Fruit fly (Drosophila melanogaster) whole organism, prepupa: ENCODE measurements around the gene CG6678.

Experiments used
- CG11294 ChIP-seq: fragments of 200-800 bp; sonication (Bioruptor generic); IDR thresholded peaks from 2 replicates; pipeline ENCODE4 v1.3.6; 2022; ENCODE audit warnings: missing biosample characterization, missing genetic modification characterization
- CG11762 ChIP-seq: fragments of 200-800 bp; sonication (Bioruptor generic); optimal IDR thresholded peaks from 3 replicates; lab custom pipeline; 2016; ENCODE audit warnings: missing biosample characterization, missing genetic modification characterization; ENCODE audit not compliant: insufficient read depth
- CG11902 ChIP-seq: fragments of 200-800 bp; sonication (Bioruptor generic); optimal IDR thresholded peaks from 3 replicates; lab custom pipeline; 2016; ENCODE audit warnings: missing biosample characterization, missing genetic modification characterization
- CG15336 ChIP-seq: fragments of 200-800 bp; sonication (Bioruptor generic); IDR thresholded peaks from 2 replicates; pipeline ENCODE4 v1.3.6; 2022; ENCODE audit warnings: missing biosample characterization, missing genetic modification characterization
- CG1621 ChIP-seq: fragments of 200-800 bp; sonication (Bioruptor generic); optimal IDR thresholded peaks from 3 replicates; lab custom pipeline; 2018; ENCODE audit warnings: missing biosample characterization, mild to moderate bottlenecking, missing genetic modification characterization
- CG16779 ChIP-seq: fragments of 200-800 bp; sonication (Bioruptor generic); optimal IDR thresholded peaks from 3 replicates; lab custom pipeline; 2017; ENCODE audit warnings: missing biosample characterization, mild to moderate bottlenecking, missing genetic modification characterization
- CG31627 ChIP-seq: fragments of 200-800 bp; sonication (Bioruptor generic); optimal IDR thresholded peaks from 3 replicates; lab custom pipeline; 2016; ENCODE audit warnings: missing biosample characterization, missing genetic modification characterization
- CG32006 ChIP-seq: fragments of 200-800 bp; sonication (Bioruptor generic); optimal IDR thresholded peaks from 3 replicates; lab custom pipeline; 2017; ENCODE audit warnings: missing biosample characterization, mild to moderate bottlenecking, missing genetic modification characterization
- CG34406 ChIP-seq: fragments of 200-800 bp; sonication (Bioruptor generic); optimal IDR thresholded peaks from 3 replicates; lab custom pipeline; 2016; ENCODE audit warnings: missing biosample characterization, missing genetic modification characterization
- CG3919 ChIP-seq: fragments of 200-800 bp; sonication (Bioruptor generic); optimal IDR thresholded peaks from 3 replicates; lab custom pipeline; 2016; ENCODE audit warnings: missing biosample characterization, missing genetic modification characterization
- CG4318 ChIP-seq: fragments of 200-800 bp; sonication (Bioruptor generic); optimal IDR thresholded peaks from 3 replicates; lab custom pipeline; 2017; ENCODE audit warnings: missing biosample characterization, mild to moderate bottlenecking, missing genetic modification characterization
- CG6163 ChIP-seq: fragments of 200-800 bp; sonication (Bioruptor generic); IDR thresholded peaks from 3 replicates; pipeline ENCODE4 v1.3.6; 2022; ENCODE audit warnings: missing biosample characterization, missing genetic modification characterization
- CG6276 ChIP-seq: fragments of 200-800 bp; sonication (Bioruptor generic); optimal IDR thresholded peaks from 2 replicates; lab custom pipeline; 2017; ENCODE audit warnings: missing biosample characterization, mild to moderate bottlenecking, missing genetic modification characterization
- CG6808 ChIP-seq: fragments of 200-800 bp; sonication (Bioruptor generic); optimal IDR thresholded peaks from 3 replicates; lab custom pipeline; 2017; ENCODE audit warnings: missing biosample characterization, missing genetic modification characterization, mild to moderate bottlenecking, moderate library complexity, missing genetic modification reagents
- CG6854 ChIP-seq: fragments of 200-800 bp; sonication (Bioruptor generic); optimal IDR thresholded peaks from 2 replicates; lab custom pipeline; 2017; ENCODE audit warnings: missing biosample characterization, mild to moderate bottlenecking, missing genetic modification characterization
- CG7368 ChIP-seq: fragments of 200-800 bp; sonication (Bioruptor generic); optimal IDR thresholded peaks from 3 replicates; lab custom pipeline; 2016; ENCODE audit warnings: missing biosample characterization, missing genetic modification characterization
- CG8119 ChIP-seq: fragments of 200-800 bp; sonication (Bioruptor generic); IDR thresholded peaks from 3 replicates; pipeline ENCODE4 v1.3.6; 2022; ENCODE audit warnings: missing biosample characterization, missing genetic modification characterization
- Eip75B ChIP-seq: fragments of 200-800 bp; sonication (Bioruptor generic); optimal IDR thresholded peaks from 3 replicates; lab custom pipeline; 2016; ENCODE audit warnings: missing biosample characterization, missing genetic modification characterization
- Eip78C ChIP-seq: fragments of 200-800 bp; sonication (Bioruptor generic); peaks from one replicate; lab custom pipeline; 2016; ENCODE audit warnings: missing biosample characterization, missing genetic modification characterization
- Eip93F ChIP-seq: fragments of 200-800 bp; sonication (Bioruptor generic); optimal IDR thresholded peaks from 2 replicates; lab custom pipeline; 2016; ENCODE audit warnings: missing biosample characterization, mild to moderate bottlenecking, missing genetic modification characterization
- Ets96B ChIP-seq: fragments of 200-800 bp; optimal IDR thresholded peaks from 2 replicates; lab custom pipeline; 2019; ENCODE audit warnings: missing biosample characterization, mild to moderate bottlenecking, missing genetic modification characterization, moderate library complexity
- Gug ChIP-seq: fragments of 200-800 bp; sonication (Bioruptor generic); IDR thresholded peaks from 2 replicates; pipeline ENCODE4 v1.3.6; 2022; ENCODE audit warnings: missing biosample characterization, missing genetic modification characterization
- Hr38 ChIP-seq: sonication (Bioruptor generic); optimal IDR thresholded peaks from 2 replicates; lab custom pipeline; 2016; ENCODE audit warnings: missing biosample characterization, missing genetic modification characterization
- Hr39 ChIP-seq: fragments of 200-800 bp; sonication (Bioruptor generic); optimal IDR thresholded peaks from 2 replicates; lab custom pipeline; 2016; ENCODE audit warnings: missing biosample characterization, missing genetic modification characterization
- Hr4 ChIP-seq: fragments of 200-800 bp; sonication (Bioruptor generic); optimal IDR thresholded peaks from 3 replicates; lab custom pipeline; 2016; ENCODE audit warnings: missing biosample characterization, missing genetic modification characterization
- Met ChIP-seq: fragments of 200-800 bp; sonication (Bioruptor generic); optimal IDR thresholded peaks from 3 replicates; lab custom pipeline; 2016; ENCODE audit warnings: missing biosample characterization, missing genetic modification characterization
- OdsH ChIP-seq: fragments of 200-800 bp; sonication (Bioruptor generic); optimal IDR thresholded peaks from 3 replicates; lab custom pipeline; 2016; ENCODE audit warnings: missing biosample characterization, missing genetic modification characterization
- Smox ChIP-seq: fragments of 200-800 bp; sonication (Bioruptor generic); optimal IDR thresholded peaks from 3 replicates; lab custom pipeline; 2016; ENCODE audit warnings: missing biosample characterization, missing genetic modification characterization
- Sox102F ChIP-seq: fragments of 200-800 bp; sonication (Bioruptor generic); optimal IDR thresholded peaks from 2 replicates; lab custom pipeline; 2016; ENCODE audit warnings: missing biosample characterization, mild to moderate bottlenecking, missing genetic modification characterization
- acj6 ChIP-seq: fragments of 200-800 bp; sonication (Bioruptor generic); optimal IDR thresholded peaks from 3 replicates; lab custom pipeline; 2016; ENCODE audit warnings: missing biosample characterization, missing genetic modification characterization
- cyc ChIP-seq: fragments of 200-800 bp; sonication (Bioruptor generic); optimal IDR thresholded peaks from 3 replicates; lab custom pipeline; 2016; ENCODE audit warnings: missing biosample characterization, missing genetic modification characterization
- eg ChIP-seq: fragments of 200-800 bp; sonication (Bioruptor generic); IDR thresholded peaks from 3 replicates; pipeline ENCODE4 v1.3.6; 2022; ENCODE audit warnings: missing biosample characterization, missing genetic modification characterization
- esn ChIP-seq: fragments of 200-800 bp; sonication (Bioruptor generic); optimal IDR thresholded peaks from 2 replicates; lab custom pipeline; 2016; ENCODE audit warnings: missing biosample characterization, mild to moderate bottlenecking, missing genetic modification characterization, moderate library complexity
- fd59A ChIP-seq: fragments of 200-800 bp; sonication (Bioruptor generic); optimal IDR thresholded peaks from 2 replicates; lab custom pipeline; 2017; ENCODE audit warnings: missing biosample characterization, mild to moderate bottlenecking, missing genetic modification characterization, missing genetic modification reagents
- fkh ChIP-seq: fragments of 200-800 bp; sonication (Bioruptor generic); optimal IDR thresholded peaks from 3 replicates; lab custom pipeline; 2017; ENCODE audit warnings: missing biosample characterization, mild to moderate bottlenecking, missing genetic modification characterization, moderate library complexity
- lz ChIP-seq: fragments of 200-800 bp; sonication (Bioruptor generic); optimal IDR thresholded peaks from 3 replicates; lab custom pipeline; 2016; ENCODE audit warnings: missing biosample characterization, missing genetic modification characterization
- net ChIP-seq: fragments of 200-800 bp; sonication (Bioruptor generic); optimal IDR thresholded peaks from 3 replicates; lab custom pipeline; 2016; ENCODE audit warnings: missing biosample characterization, missing genetic modification characterization
- salr ChIP-seq, 2 experiments: fragments of 200-800 bp; sonication (Bioruptor generic); optimal IDR thresholded peaks; 3 replicates each; lab custom pipeline; 2016 to 2018; ENCODE audit warnings: missing biosample characterization in 2 of 2, missing genetic modification characterization in 2 of 2, mild to moderate bottlenecking in 1 of 2
- ss ChIP-seq, 2 experiments: fragments of 200-800 bp; sonication (Bioruptor generic); optimal IDR thresholded peaks; 2 replicates in 1 of 2; 3 replicates in 1 of 2; lab custom pipeline; 2017 to 2018; ENCODE audit warnings: mild to moderate bottlenecking in 2 of 2, missing biosample characterization in 2 of 2, missing genetic modification characterization in 2 of 2, moderate library complexity in 1 of 2
- svp ChIP-seq: fragments of 200-800 bp; sonication (Bioruptor generic); peaks from one replicate; lab custom pipeline; 2016; ENCODE audit warnings: missing biosample characterization, missing genetic modification characterization

CG6678 gene

DNA sequence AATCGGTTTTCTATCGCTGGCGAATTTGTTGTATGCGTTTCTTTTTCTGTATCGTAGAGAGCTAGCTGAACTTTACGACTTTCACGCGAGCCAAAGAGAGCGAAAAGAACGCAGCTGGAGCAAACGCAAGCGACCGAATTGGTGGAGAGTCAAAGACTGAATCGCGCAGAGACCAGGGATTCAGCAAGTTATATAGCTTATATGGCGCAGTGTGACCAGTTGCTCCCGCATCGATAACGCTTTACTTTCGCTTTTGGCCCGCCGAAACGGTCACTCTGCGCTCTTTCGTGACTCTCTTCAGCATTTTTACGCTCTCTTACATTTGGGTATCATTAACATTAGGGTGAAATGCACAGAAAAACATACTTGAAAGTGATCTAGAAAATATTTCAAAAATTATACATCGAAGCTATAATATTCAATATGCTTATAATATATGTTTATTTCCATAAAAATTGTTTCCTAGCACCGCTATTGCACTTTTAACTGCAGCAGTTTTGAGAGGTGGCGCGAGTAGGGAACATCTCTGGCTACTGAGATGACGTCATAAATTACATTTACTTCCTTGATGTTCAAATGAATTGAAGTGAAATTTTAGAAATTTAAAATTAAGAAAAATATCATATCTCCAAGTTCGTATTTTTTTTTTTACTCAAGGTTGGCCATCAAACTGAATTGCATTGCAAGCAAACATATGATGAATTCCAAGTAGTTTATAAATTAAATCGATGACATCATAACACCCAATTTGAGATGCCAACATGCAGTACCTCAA lies 30.5 kb upstream of the CG6678 start, which contains the start of gene glec (continued):
- TF ChIP-seq CG1621 (tag; lab: Kevin White, UChicago) (peak; percentile 31), salr (GFP tag; optimal IDR thresholded peaks at IDR 0.05; lab: Kevin White, UChicago) (peak in 1 of 2 experiments; percentile 58), Eip93F (GFP tag; lab: Kevin White, UChicago) (peak; percentile 59), lz (GFP tag; lab: Kevin White, UChicago) (peak; percentile 3), ss (GFP tag; optimal IDR thresholded peaks at IDR 0.05; lab: Kevin White, UChicago) (peak in 1 of 2 experiments; percentile 25), CG7368 (GFP tag; lab: Kevin White, UChicago) (no peak), Smox (peak; percentile 77), eg (peak; percentile 65), CG6808 (GFP tag; lab: Kevin White, UChicago) (no peak), CG16779 (tag; lab: Kevin White, UChicago) (peak; percentile 27), svp (GFP tag; lab: Kevin White, UChicago) (peak; percentile 84), CG3919 (GFP tag; lab: Kevin White, UChicago) (peak; percentile 44), OdsH (GFP tag; lab: Kevin White, UChicago) (peak; percentile 71), CG32006 (peak; percentile 60), CG31627 (GFP tag; lab: Kevin White, UChicago) (peak; percentile 26), CG15336 (GFP tag; lab: Robert Waterston, UW) (peak; percentile 44), Hr38 (no peak), Sox102F (GFP tag; lab: Kevin White, UChicago) (peak; percentile 82), CG11762 (GFP tag; lab: Kevin White, UChicago) (no peak), cyc (GFP tag; lab: Kevin White, UChicago) (no peak), CG8119 (peak; percentile 64), CG6854 (GFP tag; lab: Kevin White, UChicago) (peak; percentile 77), CG11294 (GFP tag; lab: Robert Waterston, UW) (no peak), Hr4 (GFP tag; lab: Kevin White, UChicago) (peak; percentile 69), Met (GFP tag; lab: Kevin White, UChicago) (peak; percentile 72), net (GFP tag; lab: Kevin White, UChicago) (peak; percentile 35), Ets96B (tag; lab: Kevin White, UChicago) (no peak), Gug (GFP tag; lab: Robert Waterston, UW) (no peak), Eip75B (peak; percentile 43), fd59A (GFP tag; lab: Kevin White, UChicago) (no peak)

DNA sequence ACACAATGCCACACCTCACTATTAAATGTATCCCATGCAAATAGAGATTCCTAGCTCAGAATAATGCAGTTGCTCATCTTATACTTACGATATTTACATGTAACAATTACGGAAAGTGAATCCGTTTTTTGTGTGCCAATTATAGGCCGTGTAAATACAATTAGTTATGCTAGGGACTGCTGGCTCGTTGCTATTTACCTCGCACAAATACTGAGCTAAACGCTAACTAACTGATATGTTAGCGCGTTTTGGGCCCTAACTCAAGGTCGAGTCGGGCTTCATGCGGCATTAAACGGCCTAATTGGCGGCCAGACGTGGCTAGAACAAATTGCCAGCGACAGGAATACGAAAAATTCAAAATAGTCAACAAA lies 30.0 kb upstream of the CG6678 start:
- TF ChIP-seq CG6163 (no peak), CG11902 (GFP tag; lab: Kevin White, UChicago) (no peak), CG6276 (GFP tag; lab: Kevin White, UChicago) (no peak), fkh (peak; percentile 52), CG11762 (GFP tag; lab: Kevin White, UChicago) (no peak)

DNA sequence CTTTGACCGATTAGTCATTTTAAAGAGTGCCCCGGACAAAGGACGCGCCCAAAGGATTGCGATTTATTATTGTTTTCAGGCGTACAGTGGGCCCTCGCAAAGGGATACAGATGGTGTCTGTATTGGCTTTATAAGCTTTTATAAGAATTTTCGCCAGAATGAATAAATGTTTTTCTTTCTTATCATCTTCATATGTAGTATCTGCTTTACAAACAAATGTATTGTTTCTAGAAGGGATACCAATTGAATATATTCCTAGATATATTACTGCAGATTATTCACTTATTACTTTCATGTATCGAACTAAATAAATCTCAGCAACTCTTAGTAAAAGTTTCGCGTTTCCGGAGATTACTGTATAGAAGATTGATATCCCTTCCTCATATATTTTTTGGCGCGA lies 29.3 kb upstream of the CG6678 start:
- TF ChIP-seq CG31627 (GFP tag; lab: Kevin White, UChicago): peak; percentile 2
- TF ChIP-seq salr (GFP tag; optimal IDR thresholded peaks at IDR 0.05; lab: Kevin White, UChicago): no peak
- no peak for TF ChIP-seq Eip75B
- TF ChIP-seq svp (GFP tag; lab: Kevin White, UChicago): peak; percentile 68
- no peak for TF ChIP-seq CG1621 (tag; lab: Kevin White, UChicago)
- TF ChIP-seq CG16779 (tag; lab: Kevin White, UChicago): no peak
- TF ChIP-seq Met (GFP tag; lab: Kevin White, UChicago): peak; percentile 40
- TF ChIP-seq CG8119: 0 out of 3 replicates have a peak, but pooled peaks have one; percentile 22
- TF ChIP-seq ss (GFP tag; optimal IDR thresholded peaks at IDR 0.05; lab: Kevin White, UChicago): no peak
- TF ChIP-seq Sox102F (GFP tag; lab: Kevin White, UChicago): no peak
- TF ChIP-seq esn (GFP tag; lab: Kevin White, UChicago): peak; percentile 4
- TF ChIP-seq Eip78C: peak; percentile 71
- peak; percentile 19 for TF ChIP-seq cyc (GFP tag; lab: Kevin White, UChicago)
- TF ChIP-seq OdsH (GFP tag; lab: Kevin White, UChicago): peak; percentile 3
- TF ChIP-seq CG34406 (GFP tag; lab: Kevin White, UChicago): no peak
- peak; percentile 8 for TF ChIP-seq acj6 (GFP tag; lab: Kevin White, UChicago)
- TF ChIP-seq Hr39 (GFP tag; lab: Kevin White, UChicago): peak; percentile 17
- TF ChIP-seq CG4318 (GFP tag; lab: Kevin White, UChicago): no peak
- TF ChIP-seq lz (GFP tag; lab: Kevin White, UChicago): peak; percentile 3
